Fruit fly (Drosophila melanogaster) whole organism, embryonic: Measurements from ENCODE around the gene nudC.
A peak's percentile ranks its signal among the peaks of the same experiment; 100 is the strongest.

ENCODE experiments used
- CG12104 ChIP-seq: fragments of 200-800 bp; sonication (Bioruptor generic); optimal IDR thresholded peaks from 3 replicates; lab custom pipeline; 2016; ENCODE audit warnings: missing biosample characterization, missing genetic modification characterization
- CG12299 ChIP-seq: fragments of 200-800 bp; sonication (Bioruptor generic); optimal IDR thresholded peaks from 2 replicates; lab custom pipeline; 2018; ENCODE audit warnings: missing biosample characterization, mild to moderate bottlenecking, missing genetic modification characterization
- CG13624 ChIP-seq: fragments of 200-800 bp; sonication (Bioruptor generic); optimal IDR thresholded peaks from 2 replicates; lab custom pipeline; 2016; ENCODE audit warnings: missing biosample characterization, missing genetic modification characterization
- CG1602 ChIP-seq: fragments of 200-800 bp; sonication (Bioruptor generic); optimal IDR thresholded peaks from 3 replicates; lab custom pipeline; 2016; ENCODE audit warnings: missing biosample characterization, missing genetic modification characterization
- CG16779 ChIP-seq: fragments of 200-800 bp; sonication (Bioruptor generic); IDR thresholded peaks from 2 replicates; pipeline ENCODE4 v1.3.6; 2022; ENCODE audit warnings: missing biosample characterization, missing genetic modification characterization
- CG18599 ChIP-seq: fragments of 200-800 bp; sonication (Bioruptor generic); optimal IDR thresholded peaks from 3 replicates; lab custom pipeline; 2017; ENCODE audit warnings: missing biosample characterization, missing genetic modification characterization, mild to moderate bottlenecking, moderate library complexity, missing genetic modification reagents
- CG3838 ChIP-seq: fragments of 200-800 bp; sonication (Bioruptor generic); optimal IDR thresholded peaks from 3 replicates; lab custom pipeline; 2016; ENCODE audit warnings: missing biosample characterization, missing genetic modification characterization
- CG4820 ChIP-seq: fragments of 200-800 bp; sonication (Bioruptor generic); optimal IDR thresholded peaks from 3 replicates; lab custom pipeline; 2016; ENCODE audit warnings: missing biosample characterization, missing genetic modification characterization
- CG6175 ChIP-seq: fragments of 200-800 bp; sonication (Bioruptor generic); IDR thresholded peaks from 3 replicates; pipeline ENCODE4 v1.3.6; 2022; ENCODE audit warnings: missing biosample characterization, missing genetic modification characterization
- CG6654 ChIP-seq: fragments of 200-800 bp; sonication (Bioruptor generic); optimal IDR thresholded peaks from 2 replicates; lab custom pipeline; 2017; ENCODE audit warnings: missing biosample characterization, mild to moderate bottlenecking, missing genetic modification characterization
- CG6813 ChIP-seq: fragments of 200-800 bp; sonication (Bioruptor generic); optimal IDR thresholded peaks from 2 replicates; lab custom pipeline; 2017; ENCODE audit warnings: missing biosample characterization, missing genetic modification characterization, mild to moderate bottlenecking, moderate library complexity, missing genetic modification reagents
- CG7987 ChIP-seq: fragments of 200-800 bp; sonication (Bioruptor generic); optimal IDR thresholded peaks from 2 replicates; lab custom pipeline; 2018; ENCODE audit warnings: missing biosample characterization, mild to moderate bottlenecking, missing genetic modification characterization, moderate library complexity
- CG9727 ChIP-seq: fragments of 200-800 bp; sonication (Bioruptor generic); optimal IDR thresholded peaks from 3 replicates; lab custom pipeline; 2017; ENCODE audit warnings: missing biosample characterization, mild to moderate bottlenecking, missing genetic modification characterization
- D19A ChIP-seq: fragments of 200-800 bp; optimal IDR thresholded peaks from 3 replicates; lab custom pipeline; 2019; ENCODE audit warnings: missing biosample characterization, mild to moderate bottlenecking, missing genetic modification characterization, moderate library complexity
- D19B ChIP-seq: fragments of 200-800 bp; sonication (Bioruptor generic); optimal IDR thresholded peaks from 2 replicates; lab custom pipeline; 2017; ENCODE audit warnings: missing biosample characterization, mild to moderate bottlenecking, missing genetic modification characterization
- Doc3 ChIP-seq: fragments of 200-800 bp; sonication (Bioruptor generic); IDR thresholded peaks from 3 replicates; pipeline ENCODE4 v1.3.6; 2022; ENCODE audit warnings: missing biosample characterization, missing genetic modification characterization; ENCODE audit not compliant: partially characterized antibody
- Eip74EF ChIP-seq, 2 experiments: fragments of 200-800 bp in 1 of 2; fragments of >200 bp in 1 of 2; sonication (Bioruptor generic) in 1 of 2; optimal IDR thresholded peaks; 2 replicates each; lab custom pipeline; 2017 to 2019; ENCODE audit warnings: missing biosample characterization in 2 of 2, missing genetic modification characterization in 2 of 2, mild to moderate bottlenecking in 1 of 2, moderate library complexity in 1 of 2
- Fer3 ChIP-seq: fragments of 200-800 bp; sonication (Bioruptor generic); optimal IDR thresholded peaks from 2 replicates; lab custom pipeline; 2018; ENCODE audit warnings: missing biosample characterization, mild to moderate bottlenecking, missing genetic modification characterization, moderate library complexity
- GATAe ChIP-seq: fragments of 200-800 bp; sonication (Bioruptor generic); conservative IDR thresholded peaks from 2 replicates; pipeline ENCODE4 v1.3.6; 2022; ENCODE audit warnings: missing biosample characterization, missing genetic modification characterization
- Gug ChIP-seq: fragments of 200-800 bp; sonication (Bioruptor generic); IDR thresholded peaks from 4 replicates; pipeline ENCODE4 v1.3.6; 2022; ENCODE audit warnings: missing biosample characterization, missing genetic modification characterization
- H2.0 ChIP-seq: fragments of 200-800 bp; sonication (Bioruptor generic); IDR thresholded peaks from 2 replicates; pipeline ENCODE4 v1.3.6; 2022; ENCODE audit warnings: missing biosample characterization, missing genetic modification characterization
- NFAT ChIP-seq: fragments of 200-800 bp; sonication (Bioruptor generic); IDR thresholded peaks from 2 replicates; pipeline ENCODE4 v1.3.6; 2022; ENCODE audit warnings: missing biosample characterization, missing genetic modification characterization
- Oli ChIP-seq: fragments of 200-800 bp; sonication (Bioruptor generic); optimal IDR thresholded peaks from 2 replicates; lab custom pipeline; 2018; ENCODE audit warnings: missing biosample characterization, mild to moderate bottlenecking, missing genetic modification characterization, moderate library complexity
- Side ChIP-seq: fragments of 200-800 bp; sonication (Bioruptor generic); optimal IDR thresholded peaks from 2 replicates; lab custom pipeline; 2016; ENCODE audit warnings: missing biosample characterization, missing genetic modification characterization
- Ssrp ChIP-seq: fragments of 200-800 bp; sonication (Bioruptor generic); optimal IDR thresholded peaks from 2 replicates; lab custom pipeline; 2018; ENCODE audit warnings: missing biosample characterization, mild to moderate bottlenecking, missing genetic modification characterization, moderate library complexity
- abd-A ChIP-seq: fragments of 200-800 bp; sonication (Bioruptor generic); optimal IDR thresholded peaks from 3 replicates; lab custom pipeline; 2019; ENCODE audit warnings: missing biosample characterization, mild to moderate bottlenecking, missing genetic modification characterization, moderate library complexity
- al ChIP-seq: fragments of 200-800 bp; sonication (Bioruptor generic); IDR thresholded peaks from 2 replicates; pipeline ENCODE4 v1.3.6; 2022; ENCODE audit warnings: missing biosample characterization, missing genetic modification characterization
- bsh ChIP-seq, 2 experiments: fragments of 200-800 bp; sonication (Bioruptor generic); optimal IDR thresholded peaks; 2 replicates each; lab custom pipeline; 2017 to 2018; ENCODE audit warnings: mild to moderate bottlenecking in 2 of 2, missing biosample characterization in 2 of 2, missing genetic modification characterization in 2 of 2, moderate library complexity in 1 of 2
- btn ChIP-seq: fragments of 200-800 bp; sonication (Bioruptor generic); optimal IDR thresholded peaks from 2 replicates; lab custom pipeline; 2016; ENCODE audit warnings: missing biosample characterization, missing genetic modification characterization
- caup ChIP-seq: fragments of 200-800 bp; sonication (Bioruptor generic); optimal IDR thresholded peaks from 3 replicates; lab custom pipeline; 2017; ENCODE audit warnings: missing biosample characterization, mild to moderate bottlenecking, missing genetic modification characterization, moderate library complexity; ENCODE audit not compliant: severe bottlenecking
- chinmo ChIP-seq: fragments of 200-800 bp; sonication (Bioruptor generic); IDR thresholded peaks from 4 replicates; pipeline ENCODE4 v1.3.6; 2022; ENCODE audit warnings: missing biosample characterization, missing genetic modification characterization; ENCODE audit not compliant: partially characterized antibody
- danr ChIP-seq: fragments of 200-800 bp; sonication (Bioruptor generic); IDR thresholded peaks from 2 replicates; pipeline ENCODE4 v1.3.6; 2022; ENCODE audit warnings: missing biosample characterization, missing genetic modification characterization
- disco-r ChIP-seq: fragments of 200-800 bp; sonication (Bioruptor generic); optimal IDR thresholded peaks from 2 replicates; lab custom pipeline; 2016; ENCODE audit warnings: missing biosample characterization, missing genetic modification characterization
- dmrt99B ChIP-seq: fragments of 200-800 bp; sonication (Bioruptor generic); optimal IDR thresholded peaks from 2 replicates; lab custom pipeline; 2018; ENCODE audit warnings: missing biosample characterization, mild to moderate bottlenecking, missing genetic modification characterization, moderate library complexity
- dpn ChIP-seq, 2 experiments: fragments of 200-800 bp; sonication (Bioruptor generic); optimal IDR thresholded peaks; 3 replicates each; lab custom pipeline; 2016; ENCODE audit warnings: missing biosample characterization in 2 of 2, missing genetic modification characterization in 2 of 2
- gsb-n ChIP-seq: fragments of 200-800 bp; sonication (Bioruptor generic); optimal IDR thresholded peaks from 3 replicates; lab custom pipeline; 2018; ENCODE audit warnings: missing biosample characterization, mild to moderate bottlenecking, missing genetic modification characterization
- ind ChIP-seq: fragments of 200-800 bp; sonication (Bioruptor generic); optimal IDR thresholded peaks from 3 replicates; lab custom pipeline; 2016; ENCODE audit warnings: missing biosample characterization, missing genetic modification characterization
- lola ChIP-seq, 3 experiments: fragments of >200 bp in 2 of 3; fragments of 200-800 bp in 1 of 3; sonication (Bioruptor generic) in 1 of 3; optimal IDR thresholded peaks; 2 replicates each; lab custom pipeline; 2017 to 2019; ENCODE audit warnings: missing biosample characterization in 3 of 3, missing genetic modification characterization in 3 of 3, mild to moderate bottlenecking in 1 of 3, moderate library complexity in 1 of 3
- phol ChIP-seq: fragments of 200-800 bp; sonication (Bioruptor generic); optimal IDR thresholded peaks from 3 replicates; lab custom pipeline; 2018; ENCODE audit warnings: missing biosample characterization, mild to moderate bottlenecking, missing genetic modification characterization, moderate library complexity
- pum ChIP-seq: fragments of 200-800 bp; sonication (Bioruptor generic); optimal IDR thresholded peaks from 2 replicates; lab custom pipeline; 2016; ENCODE audit warnings: missing biosample characterization, missing genetic modification characterization
- ranshi ChIP-seq: fragments of 200-800 bp; sonication (Bioruptor generic); IDR thresholded peaks from 2 replicates; pipeline ENCODE4 v1.3.6; 2022; ENCODE audit warnings: missing biosample characterization, missing genetic modification characterization
- so ChIP-seq: fragments of 200-800 bp; sonication (Bioruptor generic); IDR thresholded peaks from 3 replicates; pipeline ENCODE4 v1.3.6; 2022; ENCODE audit warnings: missing biosample characterization, missing genetic modification characterization
- tap ChIP-seq: fragments of 200-800 bp; optimal IDR thresholded peaks from 3 replicates; lab custom pipeline; 2019; ENCODE audit warnings: missing biosample characterization, mild to moderate bottlenecking, missing genetic modification characterization, moderate library complexity
- tgo ChIP-seq: fragments of 200-800 bp; sonication (Bioruptor generic); IDR thresholded peaks from 3 replicates; pipeline ENCODE4 v1.3.6; 2022; ENCODE audit warnings: missing biosample characterization, missing genetic modification characterization
- ttk ChIP-seq: fragments of 200-800 bp; sonication (Bioruptor generic); IDR thresholded peaks from 2 replicates; pipeline ENCODE4 v2.1.2; 2022; ENCODE audit warnings: missing biosample characterization, missing genetic modification characterization
- vvl ChIP-seq: fragments of 200-800 bp; sonication (Bioruptor generic); IDR thresholded peaks from 2 replicates; pipeline ENCODE4 v1.3.6; 2022; ENCODE audit warnings: missing biosample characterization, missing genetic modification characterization
- wek ChIP-seq: fragments of 200-800 bp; sonication (Bioruptor generic); optimal IDR thresholded peaks from 3 replicates; lab custom pipeline; 2018; ENCODE audit warnings: missing biosample characterization, mild to moderate bottlenecking, missing genetic modification characterization, moderate library complexity

The nudC gene

dm6 chr3L:16805806-16806719 is 1.3 kb downstream of the nudC start (continued):
- peak; percentile 10 for TF ChIP-seq CG1602 (GFP tag; lab: Kevin White, UChicago)
- TF ChIP-seq CG13624 = peak; percentile 61
- peak; percentile 19; the same call in 1 of the 2 replicates for TF ChIP-seq H2.0 (GFP tag; lab: Robert Waterston, UW)
- peak; percentile 34 for TF ChIP-seq CG12299 (tag; lab: Kevin White, UChicago)
- peak; percentile 93 for TF ChIP-seq abd-A
- TF ChIP-seq danr (GFP tag; lab: Robert Waterston, UW) = no peak
- TF ChIP-seq Oli (tag; lab: Kevin White, UChicago) = peak; percentile 36
- TF ChIP-seq Doc3 (GFP tag; lab: Robert Waterston, UW) = no peak
- TF ChIP-seq CG12104 (GFP tag; lab: Kevin White, UChicago) = peak; percentile 28
- peak; percentile 43 for TF ChIP-seq phol (tag; lab: Kevin White, UChicago)
- peak; percentile 32 for TF ChIP-seq caup (GFP tag; lab: Kevin White, UChicago)
- peak; percentile 47 for TF ChIP-seq pum (GFP tag; lab: Kevin White, UChicago)
- peak; percentile 46 for TF ChIP-seq Fer3
- peak; percentile 37 for TF ChIP-seq ranshi (GFP tag; lab: Robert Waterston, UW)
- TF ChIP-seq Ssrp (tag; lab: Kevin White, UChicago) = peak; percentile 27
- no peak for TF ChIP-seq CG7987 (GFP tag; lab: Kevin White, UChicago)
- peak in 1 of 2 experiments; percentile 19 for TF ChIP-seq dpn (GFP tag; optimal IDR thresholded peaks at IDR 0.05; lab: Kevin White, UChicago)
- peak; percentile 46 for TF ChIP-seq CG9727 (GFP tag; lab: Kevin White, UChicago)
- TF ChIP-seq tgo = peak; percentile 55
- peak; percentile 35 for TF ChIP-seq CG4820 (GFP tag; lab: Kevin White, UChicago)
- TF ChIP-seq ind = peak; percentile 25
- no peak for TF ChIP-seq Eip74EF (GFP tag; optimal IDR thresholded peaks at IDR 0.05; lab: Kevin White, UChicago)
- TF ChIP-seq CG6175 (GFP tag; lab: Robert Waterston, UW) = 0 out of 3 replicates have a peak, but pooled peaks have one; percentile 21
- no peak for TF ChIP-seq lola (GFP tag; optimal IDR thresholded peaks at IDR 0.05; lab: Kevin White, UChicago)
- TF ChIP-seq Gug (GFP tag; lab: Robert Waterston, UW) = 0 out of 4 replicates have a peak, but pooled peaks have one; percentile 31
- peak; percentile 33 for TF ChIP-seq btn (GFP tag; lab: Kevin White, UChicago)
- peak; percentile 6 for TF ChIP-seq Side
- TF ChIP-seq CG16779 = peak; percentile 39; the same call in 1 of the 2 replicates
- peak; percentile 25 for TF ChIP-seq disco-r (GFP tag; lab: Kevin White, UChicago)
- peak; percentile 87 for TF ChIP-seq CG18599
- TF ChIP-seq tap (tag; lab: Kevin White, UChicago) = peak; percentile 29
- TF ChIP-seq GATAe (GFP tag; lab: Robert Waterston, UW) = no peak
- no peak for TF ChIP-seq al
- peak; percentile 6 to 67 for TF ChIP-seq bsh (GFP tag; optimal IDR thresholded peaks at IDR 0.05; lab: Kevin White, UChicago)
- peak; percentile 90; the same call in 3 of the 4 replicates for TF ChIP-seq chinmo (GFP tag; lab: Robert Waterston, UW)
- no peak for TF ChIP-seq CG6654 (GFP tag; lab: Kevin White, UChicago)
- TF ChIP-seq CG3838 = no peak
- TF ChIP-seq ttk (GFP tag; lab: Robert Waterston, UW) = no peak
- TF ChIP-seq CG6813 (GFP tag; lab: Kevin White, UChicago) = peak; percentile 20
- no peak for TF ChIP-seq wek
- TF ChIP-seq gsb-n (tag; lab: Kevin White, UChicago) = peak; percentile 39
- TF ChIP-seq vvl = peak; percentile 55
- peak; percentile 63 for TF ChIP-seq dmrt99B (tag; lab: Kevin White, UChicago)
- TF ChIP-seq D19B (GFP tag; lab: Kevin White, UChicago) = no peak
- peak; percentile 60 for TF ChIP-seq D19A (tag; lab: Kevin White, UChicago)
- TF ChIP-seq so (GFP tag; lab: Robert Waterston, UW) = 0 out of 3 replicates have a peak, but pooled peaks have one; percentile 54
- TF ChIP-seq NFAT (GFP tag; lab: Robert Waterston, UW) = peak; percentile 13; the same call in 1 of the 2 replicates
